Worm (Caenorhabditis elegans) whole organism, early embryonic: ENCODE results near the gene K10G9.2.

ENCODE experiments used
- B0310.2 ChIP-seq: sonication (generic microtip); optimal IDR thresholded peaks from 2 replicates; lab custom pipeline; 2016; ENCODE audit warnings: mild to moderate bottlenecking, missing genetic modification characterization, missing compliant biosample characterization
- F13C5.2 ChIP-seq: sonication (generic microtip); optimal IDR thresholded peaks from 2 replicates; lab custom pipeline; 2017; ENCODE audit warnings: mild to moderate bottlenecking, missing genetic modification characterization, inconsistent platforms, missing compliant biosample characterization
- aly-1 ChIP-seq: sonication (generic microtip); optimal IDR thresholded peaks from 2 replicates; lab custom pipeline; 2016; ENCODE audit warnings: missing genetic modification characterization, missing compliant biosample characterization
- ama-1 ChIP-seq: fragments of 150-350 bp; optimal IDR thresholded peaks from 2 replicates; lab custom pipeline; 2014
- ceh-13 ChIP-seq: fragments of 200-800 bp; sonication (Bioruptor generic); optimal IDR thresholded peaks from 2 replicates; lab custom pipeline; 2018; ENCODE audit warnings: mild to moderate bottlenecking, missing genetic modification characterization, missing compliant biosample characterization
- ceh-36 ChIP-seq: sonication (generic microtip); optimal IDR thresholded peaks from 2 replicates; lab custom pipeline; 2016; ENCODE audit warnings: missing genetic modification characterization, inconsistent platforms, missing compliant biosample characterization
- ets-7 ChIP-seq: sonication (generic microtip); optimal IDR thresholded peaks from 2 replicates; lab custom pipeline; 2016; ENCODE audit warnings: missing genotype, missing genetic modification characterization, missing compliant biosample characterization
- flt-1 ChIP-seq: fragments of 200-800 bp; sonication (Bioruptor generic); IDR thresholded peaks from 2 replicates; pipeline ENCODE4 v1.3.6; 2022; ENCODE audit warnings: missing genetic modification characterization, missing compliant biosample characterization
- hmbx-1 ChIP-seq: sonication (generic microtip); optimal IDR thresholded peaks from 2 replicates; lab custom pipeline; 2016; ENCODE audit warnings: mild to moderate bottlenecking, missing genetic modification characterization, missing compliant biosample characterization
- hmg-4 ChIP-seq: fragments of 200-800 bp; sonication (Bioruptor generic); optimal IDR thresholded peaks from 2 replicates; lab custom pipeline; 2018; ENCODE audit warnings: mild to moderate bottlenecking, missing genetic modification characterization, missing compliant biosample characterization
- hnd-1 ChIP-seq: sonication (generic microtip); optimal IDR thresholded peaks from 2 replicates; lab custom pipeline; 2016; ENCODE audit warnings: missing genetic modification characterization, missing compliant biosample characterization
- pes-1 ChIP-seq: fragments of 200-800 bp; sonication (Bioruptor generic); IDR thresholded peaks from 2 replicates; pipeline ENCODE4 v1.3.6; 2022; ENCODE audit warnings: missing genetic modification reagents, missing genetic modification characterization, missing compliant biosample characterization
- scrt-1 ChIP-seq: fragments of 200-800 bp; sonication (Bioruptor generic); IDR thresholded peaks from 2 replicates; pipeline ENCODE4 v1.3.6; 2022; ENCODE audit warnings: missing genetic modification characterization, missing compliant biosample characterization
- sea-1 ChIP-seq: fragments of 200-800 bp; sonication (Bioruptor generic); conservative IDR thresholded peaks from 2 replicates; pipeline ENCODE4 v1.3.6; 2022; ENCODE audit warnings: missing genetic modification characterization, missing compliant biosample characterization
- tbx-11 ChIP-seq: fragments of 200-800 bp; sonication (Bioruptor generic); IDR thresholded peaks from 2 replicates; pipeline ENCODE4 v1.3.6; 2022; ENCODE audit warnings: missing genetic modification characterization, missing compliant biosample characterization
- tbx-37 ChIP-seq: fragments of 200-800 bp; sonication (Bioruptor generic); conservative IDR thresholded peaks from 2 replicates; pipeline ENCODE4 v1.3.6; 2022; ENCODE audit warnings: missing genetic modification reagents, missing genetic modification characterization, missing compliant biosample characterization
- tra-4 ChIP-seq: sonication (generic microtip); optimal IDR thresholded peaks from 2 replicates; lab custom pipeline; 2017; ENCODE audit warnings: missing genetic modification characterization, missing compliant biosample characterization

Gene K10G9.2

ce11 chrIII:10293946-10294345, 8.2 kb downstream of the K10G9.2 start:
- no peak for TF ChIP-seq tbx-11
- no peak for TF ChIP-seq aly-1 (tag; lab: Kevin White, UChicago)
- no peak for TF ChIP-seq ceh-36 (tag; lab: Kevin White, UChicago)
- no peak for TF ChIP-seq ama-1 (lab: Kevin White, UChicago)
- TF ChIP-seq scrt-1 (GFP tag; lab: Robert Waterston, UW), result no peak
- no peak for TF ChIP-seq ceh-13 (GFP tag; lab: Kevin White, UChicago)
- no peak for TF ChIP-seq flt-1
- TF ChIP-seq hnd-1, result no peak

DNA sequence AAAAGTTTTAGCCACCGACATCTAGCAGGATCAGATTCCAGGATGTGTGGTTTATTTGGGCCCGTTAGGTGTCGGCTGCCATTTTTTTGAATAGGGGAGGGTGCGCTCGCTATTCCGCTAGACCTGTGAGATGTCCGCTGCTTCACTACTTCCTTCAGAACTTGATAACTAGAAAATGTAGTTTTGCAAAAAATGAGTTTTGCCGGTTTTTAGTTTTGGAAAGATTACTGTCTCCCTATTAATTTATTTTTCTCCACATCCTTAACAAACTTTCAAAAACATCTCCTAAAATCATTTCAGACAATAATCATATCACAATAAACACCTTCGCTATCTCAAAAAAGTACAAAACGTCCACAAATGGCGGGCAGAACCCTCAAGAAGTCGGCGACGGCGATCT, 9.1 kb downstream of the K10G9.2 start, which contains the start of gene vglu-2:
Gene vglu-2 (plus strand): TSS at position 301 of the 400 bp plus-strand sequence.
- TF ChIP-seq tra-4 (tag; lab: Kevin White, UChicago) (no peak), ceh-13 (GFP tag; lab: Kevin White, UChicago) (no peak), B0310.2 (tag; lab: Kevin White, UChicago) (no peak), ama-1 (lab: Kevin White, UChicago) (no peak), aly-1 (tag; lab: Kevin White, UChicago) (no peak), scrt-1 (GFP tag; lab: Robert Waterston, UW) (no peak)

ce11 chrIII:10296904-10297303, 11.2 kb downstream of the K10G9.2 start:
- TF ChIP-seq ets-7 (tag; lab: Kevin White, UChicago) (no peak), F13C5.2 (no peak), tbx-37 (GFP tag; lab: Robert Waterston, UW) (no peak), hmbx-1 (no peak), hmg-4 (GFP tag; lab: Kevin White, UChicago) (no peak), ama-1 (lab: Kevin White, UChicago) (no peak), pes-1 (GFP tag; lab: Robert Waterston, UW) (no peak), ceh-13 (GFP tag; lab: Kevin White, UChicago) (no peak), ceh-36 (tag; lab: Kevin White, UChicago) (no peak), scrt-1 (GFP tag; lab: Robert Waterston, UW) (no peak), tbx-11 (no peak), sea-1 (GFP tag; lab: Robert Waterston, UW) (no peak), tra-4 (tag; lab: Kevin White, UChicago) (no peak), B0310.2 (tag; lab: Kevin White, UChicago) (no peak), flt-1 (no peak), hnd-1 (no peak), aly-1 (tag; lab: Kevin White, UChicago) (no peak)

- TF ChIP-seq B0310.2 (tag; lab: Kevin White, UChicago) (no peak), ceh-13 (GFP tag; lab: Kevin White, UChicago) (no peak), scrt-1 (GFP tag; lab: Robert Waterston, UW) (no peak), flt-1 (no peak), tbx-11 (no peak), ceh-36 (tag; lab: Kevin White, UChicago) (no peak), hmbx-1 (no peak)
These were observed 14.4 kb downstream of the K10G9.2 start, which contains the start of gene vglu-3 for ce11 chrIII:10300078-10300477. vglu-3 (plus strand) TSS chrIII:10300378.

DNA sequence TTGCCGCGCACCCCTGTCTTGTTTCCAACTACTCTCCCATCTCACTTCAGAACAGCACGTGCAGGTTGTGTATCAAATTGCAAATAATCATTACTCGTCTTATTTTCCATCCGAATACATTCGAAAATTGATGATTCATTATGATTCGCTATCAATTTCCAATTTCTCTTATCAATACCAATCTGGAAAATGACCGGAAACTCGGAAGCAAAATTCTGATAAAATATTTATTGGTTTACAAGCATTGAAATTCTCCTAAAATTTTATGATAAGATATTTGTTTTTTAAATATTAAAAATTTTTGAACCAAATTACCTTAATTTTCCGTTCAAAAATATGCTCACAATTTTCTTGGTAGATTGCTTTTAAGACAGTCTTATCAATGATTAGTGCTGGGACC, 19.6 kb downstream of the K10G9.2 start:
- TF ChIP-seq tra-4 (tag; lab: Kevin White, UChicago) (no peak), tbx-37 (GFP tag; lab: Robert Waterston, UW) (no peak), sea-1 (GFP tag; lab: Robert Waterston, UW) (no peak), ceh-13 (GFP tag; lab: Kevin White, UChicago) (no peak), ceh-36 (tag; lab: Kevin White, UChicago) (no peak), scrt-1 (GFP tag; lab: Robert Waterston, UW) (no peak), flt-1 (no peak), ets-7 (tag; lab: Kevin White, UChicago) (no peak), hnd-1 (no peak), B0310.2 (tag; lab: Kevin White, UChicago) (no peak), aly-1 (tag; lab: Kevin White, UChicago) (no peak), hmg-4 (GFP tag; lab: Kevin White, UChicago) (no peak), pes-1 (GFP tag; lab: Robert Waterston, UW) (no peak), ama-1 (lab: Kevin White, UChicago) (no peak), F13C5.2 (no peak), hmbx-1 (no peak), tbx-11 (no peak)

DNA sequence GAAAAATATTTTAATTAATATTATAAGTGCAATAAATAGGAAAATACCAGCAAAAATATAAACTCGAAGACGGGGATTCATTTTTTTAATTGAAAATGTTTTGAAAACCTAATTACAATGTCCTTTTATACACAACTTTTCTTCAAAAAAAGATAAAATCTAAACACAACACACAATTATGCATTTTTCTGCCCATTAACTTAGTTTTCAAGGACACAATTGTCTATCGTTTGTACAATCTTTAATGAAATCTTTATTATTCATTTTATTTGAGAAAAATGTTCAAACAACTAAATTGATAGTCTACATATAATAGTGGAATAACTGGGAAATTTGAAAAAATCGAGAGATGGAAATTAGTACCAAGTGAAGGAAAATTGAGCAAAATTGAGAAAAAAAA, 20.3 kb downstream of the K10G9.2 start, which contains the start of gene T07A5.1:
Gene T07A5.1 (minus strand): TSS at position 149 of the 400 bp plus-strand sequence.
- TF ChIP-seq B0310.2 (tag; lab: Kevin White, UChicago), result no peak
- no peak for TF ChIP-seq hnd-1
- no peak for TF ChIP-seq pes-1 (GFP tag; lab: Robert Waterston, UW)
- no peak for TF ChIP-seq ceh-13 (GFP tag; lab: Kevin White, UChicago)
- no peak for TF ChIP-seq scrt-1 (GFP tag; lab: Robert Waterston, UW)
- TF ChIP-seq F13C5.2, result no peak
- TF ChIP-seq ama-1 (lab: Kevin White, UChicago), result no peak
- TF ChIP-seq ets-7 (tag; lab: Kevin White, UChicago), result no peak
- no peak for TF ChIP-seq hmg-4 (GFP tag; lab: Kevin White, UChicago)
- TF ChIP-seq flt-1, result no peak
- TF ChIP-seq tbx-37 (GFP tag; lab: Robert Waterston, UW), result no peak
- no peak for TF ChIP-seq ceh-36 (tag; lab: Kevin White, UChicago)
- no peak for TF ChIP-seq tbx-11
- TF ChIP-seq sea-1 (GFP tag; lab: Robert Waterston, UW), result no peak

- no peak for TF ChIP-seq tra-4 (tag; lab: Kevin White, UChicago)
- TF ChIP-seq B0310.2 (tag; lab: Kevin White, UChicago), result no peak
- TF ChIP-seq scrt-1 (GFP tag; lab: Robert Waterston, UW), result no peak
- TF ChIP-seq ceh-13 (GFP tag; lab: Kevin White, UChicago), result no peak
- TF ChIP-seq sea-1 (GFP tag; lab: Robert Waterston, UW), result no peak
- no peak for TF ChIP-seq ceh-36 (tag; lab: Kevin White, UChicago)
These were observed 25.3 kb downstream of the K10G9.2 start, which contains the start of gene T07A5.7 for ce11 chrIII:10311016-10311415. T07A5.7 (minus strand) TSS chrIII:10311116.
